Fruit fly (Drosophila melanogaster) whole organism, embryonic: ENCODE data around the gene Unc50.

Source experiments
- Abd-B ChIP-seq: fragments of 200-800 bp; sonication (Bioruptor generic); optimal IDR thresholded peaks from 2 replicates; lab custom pipeline; 2018; ENCODE audit warnings: missing biosample characterization, mild to moderate bottlenecking, missing genetic modification characterization, moderate library complexity
- Atf-2 ChIP-seq: fragments of 200-800 bp; sonication (Bioruptor generic); optimal IDR thresholded peaks from 2 replicates; lab custom pipeline; 2016; ENCODE audit warnings: missing biosample characterization, missing genetic modification characterization
- Bdp1 ChIP-seq: fragments of 200-800 bp; sonication (Bioruptor generic); optimal IDR thresholded peaks from 3 replicates; lab custom pipeline; 2016; ENCODE audit warnings: missing biosample characterization, missing genetic modification characterization
- BtbVII ChIP-seq: fragments of 200-800 bp; sonication (Bioruptor generic); optimal IDR thresholded peaks from 3 replicates; lab custom pipeline; 2017; ENCODE audit warnings: missing biosample characterization, mild to moderate bottlenecking, missing genetic modification characterization
- CG10959 ChIP-seq: fragments of 200-800 bp; sonication (Bioruptor generic); IDR thresholded peaks from 2 replicates; pipeline ENCODE4 v1.3.6; 2022; ENCODE audit warnings: missing biosample characterization, missing genetic modification characterization
- CG11398 ChIP-seq: fragments of 200-800 bp; sonication (Bioruptor generic); optimal IDR thresholded peaks from 2 replicates; lab custom pipeline; 2016; ENCODE audit warnings: missing biosample characterization, missing genetic modification characterization
- CG1233 ChIP-seq: fragments of 200-800 bp; sonication (Bioruptor generic); optimal IDR thresholded peaks from 4 replicates; lab custom pipeline; 2018; ENCODE audit warnings: missing biosample characterization, mild to moderate bottlenecking, missing genetic modification characterization
- CG14965 ChIP-seq: fragments of 200-800 bp; sonication (Bioruptor generic); optimal IDR thresholded peaks from 2 replicates; lab custom pipeline; 2016; ENCODE audit warnings: missing biosample characterization, missing genetic modification characterization, borderline replicate concordance
- CG15479 ChIP-seq: fragments of 200-800 bp; sonication (Bioruptor generic); optimal IDR thresholded peaks from 3 replicates; lab custom pipeline; 2019; ENCODE audit warnings: missing biosample characterization, mild to moderate bottlenecking, missing genetic modification characterization, moderate library complexity
- CG15601 ChIP-seq: fragments of 200-800 bp; sonication (Bioruptor generic); optimal IDR thresholded peaks from 3 replicates; lab custom pipeline; 2019; ENCODE audit warnings: missing biosample characterization, mild to moderate bottlenecking, missing genetic modification characterization, moderate library complexity
- CG17361 ChIP-seq: fragments of 200-800 bp; sonication (Bioruptor generic); IDR thresholded peaks from 3 replicates; pipeline ENCODE4 v1.3.6; 2022; ENCODE audit warnings: missing biosample characterization, missing genetic modification characterization
- CG17568 ChIP-seq: fragments of 200-800 bp; sonication (Bioruptor generic); optimal IDR thresholded peaks from 2 replicates; lab custom pipeline; 2018; ENCODE audit warnings: missing biosample characterization, mild to moderate bottlenecking, missing genetic modification characterization, moderate library complexity
- CG17912 ChIP-seq: fragments of 200-800 bp; sonication (Bioruptor generic); optimal IDR thresholded peaks from 2 replicates; lab custom pipeline; 2018; ENCODE audit warnings: missing biosample characterization, mild to moderate bottlenecking, missing genetic modification characterization
- CG18476 ChIP-seq: fragments of 200-800 bp; sonication (Bioruptor generic); optimal IDR thresholded peaks from 2 replicates; lab custom pipeline; 2016; ENCODE audit warnings: missing biosample characterization, mild to moderate bottlenecking, missing genetic modification characterization
- CG18599 ChIP-seq: fragments of 200-800 bp; sonication (Bioruptor generic); optimal IDR thresholded peaks from 3 replicates; lab custom pipeline; 2017; ENCODE audit warnings: missing biosample characterization, missing genetic modification characterization, mild to moderate bottlenecking, moderate library complexity, missing genetic modification reagents
- CG18764 ChIP-seq: fragments of 200-800 bp; sonication (Bioruptor generic); optimal IDR thresholded peaks from 3 replicates; lab custom pipeline; 2016; ENCODE audit warnings: missing biosample characterization, missing genetic modification characterization
- CG2202 ChIP-seq: fragments of 200-800 bp; sonication (Bioruptor generic); optimal IDR thresholded peaks from 2 replicates; lab custom pipeline; 2018; ENCODE audit warnings: missing biosample characterization, mild to moderate bottlenecking, missing genetic modification characterization
- CG30020 ChIP-seq: fragments of 200-800 bp; optimal IDR thresholded peaks from 2 replicates; lab custom pipeline; 2019; ENCODE audit warnings: missing biosample characterization, mild to moderate bottlenecking, missing genetic modification characterization, moderate library complexity
- CG32767 ChIP-seq: fragments of 200-800 bp; sonication (Bioruptor generic); IDR thresholded peaks from 2 replicates; pipeline ENCODE4 v1.3.6; 2022; ENCODE audit warnings: missing biosample characterization, missing genetic modification characterization
- CG34224 ChIP-seq: fragments of 200-800 bp; sonication (Bioruptor generic); IDR thresholded peaks from 3 replicates; pipeline ENCODE4 v1.3.6; 2022; ENCODE audit warnings: missing biosample characterization, missing genetic modification characterization; ENCODE audit not compliant: partially characterized antibody
- CG4360 ChIP-seq: fragments of 200-800 bp; sonication (Bioruptor generic); IDR thresholded peaks from 2 replicates; pipeline ENCODE4 v1.3.6; 2022; ENCODE audit warnings: missing biosample characterization, missing genetic modification characterization
- CG4854 ChIP-seq: fragments of 200-800 bp; sonication (Bioruptor generic); optimal IDR thresholded peaks from 2 replicates; lab custom pipeline; 2016; ENCODE audit warnings: missing biosample characterization, missing genetic modification characterization, inconsistent platforms
- CG9876 ChIP-seq: fragments of 200-800 bp; sonication (Bioruptor generic); optimal IDR thresholded peaks from 2 replicates; lab custom pipeline; 2016; ENCODE audit warnings: missing biosample characterization, missing genetic modification characterization
- CkIIα-i1 ChIP-seq: fragments of 200-800 bp; sonication (Bioruptor generic); IDR thresholded peaks from 2 replicates; pipeline ENCODE4 v1.3.6; 2022; ENCODE audit warnings: missing biosample characterization, missing genetic modification characterization
- Deaf1 ChIP-seq: fragments of 200-800 bp; optimal IDR thresholded peaks from 3 replicates; lab custom pipeline; 2019; ENCODE audit warnings: missing biosample characterization, mild to moderate bottlenecking, missing genetic modification characterization, moderate library complexity
- H15 ChIP-seq: fragments of 200-800 bp; sonication (Bioruptor generic); IDR thresholded peaks from 3 replicates; pipeline ENCODE4 v1.3.6; 2022; ENCODE audit warnings: missing biosample characterization, missing genetic modification characterization
- HmgD ChIP-seq: fragments of 200-800 bp; sonication (Bioruptor generic); optimal IDR thresholded peaks from 3 replicates; lab custom pipeline; 2016; ENCODE audit warnings: missing biosample characterization, missing genetic modification characterization
- MESR4 ChIP-seq: fragments of 200-800 bp; sonication (Bioruptor generic); optimal IDR thresholded peaks from 2 replicates; lab custom pipeline; 2018; ENCODE audit warnings: missing biosample characterization, mild to moderate bottlenecking, missing genetic modification characterization, moderate library complexity
- NC2α ChIP-seq: fragments of 200-800 bp; sonication (Bioruptor generic); optimal IDR thresholded peaks from 2 replicates; lab custom pipeline; 2016; ENCODE audit warnings: missing biosample characterization, missing genetic modification characterization
- YL-1 ChIP-seq: fragments of 200-800 bp; sonication (Bioruptor generic); optimal IDR thresholded peaks from 3 replicates; lab custom pipeline; 2017; ENCODE audit warnings: missing biosample characterization, mild to moderate bottlenecking, missing genetic modification characterization
- aop ChIP-seq: fragments of 200-800 bp; sonication (Bioruptor generic); IDR thresholded peaks from 2 replicates; pipeline ENCODE4 v1.3.6; 2022; ENCODE audit warnings: missing biosample characterization, missing genetic modification characterization
- corto ChIP-seq: fragments of 200-800 bp; sonication (Bioruptor generic); optimal IDR thresholded peaks from 2 replicates; lab custom pipeline; 2016; ENCODE audit warnings: missing biosample characterization, mild to moderate bottlenecking, missing genetic modification characterization, moderate library complexity
- croc ChIP-seq: fragments of 200-800 bp; sonication (Bioruptor generic); conservative IDR thresholded peaks from 3 replicates; pipeline ENCODE4 v1.3.6; 2022; ENCODE audit warnings: missing biosample characterization, missing genetic modification characterization
- dan ChIP-seq: fragments of 200-800 bp; sonication (Bioruptor generic); IDR thresholded peaks from 2 replicates; pipeline ENCODE4 v1.3.6; 2022; ENCODE audit warnings: missing biosample characterization, missing genetic modification characterization
- dimm ChIP-seq: fragments of 200-800 bp; sonication (Bioruptor generic); IDR thresholded peaks from 2 replicates; pipeline ENCODE4 v1.3.6; 2022; ENCODE audit warnings: missing biosample characterization, missing genetic modification characterization
- dmrt11E ChIP-seq: fragments of 200-800 bp; sonication (Bioruptor generic); optimal IDR thresholded peaks from 3 replicates; lab custom pipeline; 2018; ENCODE audit warnings: missing biosample characterization, mild to moderate bottlenecking, missing genetic modification characterization, moderate library complexity
- dpn ChIP-seq, 2 experiments: fragments of 200-800 bp; sonication (Bioruptor generic); optimal IDR thresholded peaks; 3 replicates each; lab custom pipeline; 2016; ENCODE audit warnings: missing biosample characterization in 2 of 2, missing genetic modification characterization in 2 of 2
- dysf ChIP-seq: fragments of 200-800 bp; sonication (Bioruptor generic); IDR thresholded peaks from 3 replicates; pipeline ENCODE4 v1.3.6; 2022; ENCODE audit warnings: missing biosample characterization, missing genetic modification characterization
- gsb ChIP-seq: fragments of 200-800 bp; sonication (Bioruptor generic); IDR thresholded peaks from 2 replicates; pipeline ENCODE4 v1.3.6; 2022; ENCODE audit warnings: missing biosample characterization, missing genetic modification characterization
- jing ChIP-seq: fragments of 200-800 bp; sonication (Bioruptor generic); optimal IDR thresholded peaks from 2 replicates; lab custom pipeline; 2018; ENCODE audit warnings: missing biosample characterization, mild to moderate bottlenecking, missing genetic modification characterization
- kay ChIP-seq: fragments of 200-800 bp; sonication (Bioruptor generic); optimal IDR thresholded peaks from 2 replicates; lab custom pipeline; 2016; ENCODE audit warnings: missing biosample characterization, missing genetic modification characterization
- lilli ChIP-seq: fragments of 200-800 bp; sonication (Bioruptor generic); optimal IDR thresholded peaks from 3 replicates; lab custom pipeline; 2016; ENCODE audit warnings: missing biosample characterization, missing genetic modification characterization
- mirr ChIP-seq: fragments of 200-800 bp; sonication (Bioruptor generic); optimal IDR thresholded peaks from 3 replicates; lab custom pipeline; 2018; ENCODE audit warnings: missing biosample characterization, mild to moderate bottlenecking, missing genetic modification characterization
- ro ChIP-seq: fragments of 200-800 bp; sonication (Bioruptor generic); IDR thresholded peaks from 2 replicates; pipeline ENCODE4 v1.3.6; 2022; ENCODE audit warnings: missing biosample characterization, missing genetic modification characterization
- sens ChIP-seq: fragments of 200-800 bp; sonication (Bioruptor generic); peaks from one replicate; lab custom pipeline; 2016; ENCODE audit warnings: missing biosample characterization, missing genetic modification characterization
- shn ChIP-seq: fragments of 200-800 bp; sonication (Bioruptor generic); optimal IDR thresholded peaks from 3 replicates; lab custom pipeline; 2016; ENCODE audit warnings: missing biosample characterization, missing genetic modification characterization
- slp2 ChIP-seq: fragments of 200-800 bp; sonication (Bioruptor generic); optimal IDR thresholded peaks from 2 replicates; lab custom pipeline; 2016; ENCODE audit warnings: missing biosample characterization, missing genetic modification characterization
- unpg ChIP-seq: fragments of 200-800 bp; sonication (Bioruptor generic); optimal IDR thresholded peaks from 3 replicates; lab custom pipeline; 2018; ENCODE audit warnings: missing biosample characterization, mild to moderate bottlenecking, missing genetic modification characterization, moderate library complexity
- vvl ChIP-seq: fragments of 200-800 bp; sonication (Bioruptor generic); IDR thresholded peaks from 2 replicates; pipeline ENCODE4 v1.3.6; 2022; ENCODE audit warnings: missing biosample characterization, missing genetic modification characterization
- wdn ChIP-seq: fragments of 200-800 bp; sonication (Bioruptor generic); IDR thresholded peaks from 2 replicates; pipeline ENCODE4 v1.3.6; 2022; ENCODE audit warnings: missing biosample characterization, missing genetic modification characterization
- wor ChIP-seq: fragments of 200-800 bp; sonication (Bioruptor generic); IDR thresholded peaks from 2 replicates; pipeline ENCODE4 v1.3.6; 2022; ENCODE audit warnings: missing biosample characterization, missing genetic modification characterization

Gene Unc50

DNA sequence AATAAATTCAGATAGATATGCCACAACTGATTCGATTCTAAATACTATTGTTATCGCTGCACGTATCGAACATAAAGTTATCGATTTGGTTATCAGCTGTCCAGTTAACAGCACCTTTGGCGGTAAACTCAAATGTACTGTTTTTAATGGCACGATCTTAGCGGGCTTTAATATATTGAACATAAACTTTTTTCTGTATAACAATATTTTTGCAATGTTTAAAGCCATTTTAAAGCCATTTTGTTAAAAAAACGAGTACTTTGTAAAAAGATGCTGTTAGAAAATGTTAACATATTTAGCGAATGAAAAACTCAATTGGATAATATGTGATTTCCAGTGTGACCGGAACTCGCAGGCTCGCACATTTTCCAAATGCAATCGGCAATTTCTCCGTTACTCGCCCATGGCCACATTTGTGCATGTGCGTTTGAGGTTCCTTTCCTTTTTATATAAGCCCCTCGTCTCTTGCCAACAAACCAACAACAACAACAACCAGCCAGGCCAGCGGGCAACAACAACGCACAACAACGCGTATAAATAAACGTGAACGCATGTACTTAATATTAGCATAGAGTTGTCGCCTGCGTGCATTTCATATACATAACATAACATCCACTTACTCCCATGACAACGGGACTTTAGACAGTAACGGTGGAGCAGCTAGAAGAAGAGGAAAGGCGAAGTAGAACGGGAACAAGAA, 39.6 kb upstream of the Unc50 start, which contains the start of gene TMEM216 (continued):
- peak; percentile 90 for TF ChIP-seq YL-1 (GFP tag; lab: Kevin White, UChicago)
- TF ChIP-seq CG30020 = peak; percentile 25
- TF ChIP-seq Bdp1 (GFP tag; lab: Kevin White, UChicago) = no peak
- no peak for TF ChIP-seq mirr (GFP tag; lab: Kevin White, UChicago)
- TF ChIP-seq CkIIα-i1 (GFP tag; lab: Robert Waterston, UW) = no peak
- no peak for TF ChIP-seq jing (GFP tag; lab: Kevin White, UChicago)
- no peak for TF ChIP-seq shn (GFP tag; lab: Kevin White, UChicago)
- TF ChIP-seq wdn (GFP tag; lab: Robert Waterston, UW) = no peak
- no peak for TF ChIP-seq Deaf1
- TF ChIP-seq H15 (GFP tag; lab: Robert Waterston, UW) = no peak
- TF ChIP-seq Atf-2 (GFP tag; lab: Kevin White, UChicago) = no peak
- peak; percentile 97 for TF ChIP-seq CG4360
- TF ChIP-seq CG9876 (GFP tag; lab: Kevin White, UChicago) = no peak
- TF ChIP-seq dmrt11E (tag; lab: Kevin White, UChicago) = peak; percentile 15
- no peak for TF ChIP-seq lilli (GFP tag; lab: Kevin White, UChicago)
- TF ChIP-seq sens (GFP tag; lab: Kevin White, UChicago) = peak; percentile 76
- no peak for TF ChIP-seq CG2202 (tag; lab: Kevin White, UChicago)
- TF ChIP-seq HmgD = no peak
- no peak for TF ChIP-seq gsb (GFP tag; lab: Robert Waterston, UW)
- no peak for TF ChIP-seq CG15601 (tag; lab: Kevin White, UChicago)
- TF ChIP-seq ro = no peak
- no peak for TF ChIP-seq slp2 (GFP tag; lab: Kevin White, UChicago)
- no peak for TF ChIP-seq aop (GFP tag; lab: Robert Waterston, UW)
- peak; percentile 99 for TF ChIP-seq MESR4 (GFP tag; lab: Kevin White, UChicago)
- TF ChIP-seq NC2α (GFP tag; lab: Kevin White, UChicago) = no peak
- TF ChIP-seq CG17361 (GFP tag; lab: Robert Waterston, UW) = no peak
- TF ChIP-seq dan (GFP tag; lab: Robert Waterston, UW) = no peak
- TF ChIP-seq croc (GFP tag; lab: Robert Waterston, UW) = no peak
- no peak for TF ChIP-seq CG18599 (GFP tag; lab: Kevin White, UChicago)
- peak in 1 of 2 experiments; percentile 6 for TF ChIP-seq dpn (GFP tag; optimal IDR thresholded peaks at IDR 0.05; lab: Kevin White, UChicago)
- no peak for TF ChIP-seq kay (GFP tag; lab: Kevin White, UChicago)
- TF ChIP-seq dysf (GFP tag; lab: Robert Waterston, UW) = no peak
- no peak for TF ChIP-seq CG14965
- no peak for TF ChIP-seq CG1233
- no peak for TF ChIP-seq CG4854 (GFP tag; lab: Kevin White, UChicago)
- no peak for TF ChIP-seq CG18764 (GFP tag; lab: Kevin White, UChicago)
- no peak for TF ChIP-seq CG10959 (GFP tag; lab: Robert Waterston, UW)
- TF ChIP-seq Abd-B (GFP tag; lab: Kevin White, UChicago) = no peak
- TF ChIP-seq dimm (GFP tag; lab: Robert Waterston, UW) = no peak
- no peak for TF ChIP-seq corto
- no peak for TF ChIP-seq wor (GFP tag; lab: Robert Waterston, UW)
- no peak for TF ChIP-seq CG15479 (GFP tag; lab: Kevin White, UChicago)
- no peak for TF ChIP-seq CG32767 (GFP tag; lab: Robert Waterston, UW)
- no peak for TF ChIP-seq CG17568 (GFP tag; lab: Kevin White, UChicago)
- no peak for TF ChIP-seq BtbVII (GFP tag; lab: Kevin White, UChicago)
- TF ChIP-seq CG34224 (GFP tag; lab: Robert Waterston, UW) = peak; percentile 60; the same call in 1 of the 3 replicates
- no peak for TF ChIP-seq CG11398 (GFP tag; lab: Kevin White, UChicago)
- peak; percentile 64; the same call in 1 of the 2 replicates for TF ChIP-seq vvl
- no peak for TF ChIP-seq CG18476 (GFP tag; lab: Kevin White, UChicago)
- no peak for TF ChIP-seq CG17912 (GFP tag; lab: Kevin White, UChicago)
- no peak for TF ChIP-seq unpg (GFP tag; lab: Kevin White, UChicago)
